Worm (Caenorhabditis elegans) whole organism, L4 larva: ENCODE data around the gene fmo-3.

Experiments
- F26F4.8 ChIP-seq: fragments of 200-800 bp; sonication (Bioruptor generic); conservative IDR thresholded peaks from 2 replicates; pipeline ENCODE4 v1.3.6; 2022; ENCODE audit warnings: missing genetic modification characterization, missing compliant biosample characterization
- F49E8.2 ChIP-seq: sonication (generic microtip); optimal IDR thresholded peaks from 2 replicates; lab custom pipeline; 2016; ENCODE audit warnings: missing compliant biosample characterization, mild to moderate bottlenecking, missing genetic modification characterization, borderline replicate concordance
- T20F7.1 ChIP-seq: fragments of 200-800 bp; sonication (Bioruptor generic); optimal IDR thresholded peaks from 2 replicates; lab custom pipeline; 2018; ENCODE audit warnings: mild to moderate bottlenecking, missing genetic modification characterization, missing compliant biosample characterization
- Y75B8A.6 ChIP-seq: fragments of 200-800 bp; sonication (Bioruptor generic); IDR thresholded peaks from 2 replicates; pipeline ENCODE4 v1.3.6; 2022; ENCODE audit warnings: missing genetic modification reagents, missing genetic modification characterization, missing compliant biosample characterization
- aha-1 ChIP-seq: fragments of 150-350 bp; peaks from one replicate; lab custom pipeline; 2014; ENCODE audit warnings: missing biosample characterization, missing genetic modification characterization
- attf-4 ChIP-seq: sonication (generic microtip); optimal IDR thresholded peaks from 3 replicates; lab custom pipeline; 2017; ENCODE audit warnings: missing biosample characterization, missing genetic modification characterization
- ceh-32 ChIP-seq: sonication (generic microtip); optimal IDR thresholded peaks from 2 replicates; lab custom pipeline; 2016; ENCODE audit warnings: mild to moderate bottlenecking, missing genetic modification characterization, missing compliant biosample characterization; ENCODE audit not compliant: poor library complexity
- ceh-82 ChIP-seq: sonication (generic microtip); optimal IDR thresholded peaks from 2 replicates; lab custom pipeline; 2017; ENCODE audit warnings: missing biosample characterization, missing genetic modification characterization
- ctbp-1 ChIP-seq: fragments of 200-800 bp; sonication (Bioruptor generic); IDR thresholded peaks from 2 replicates; pipeline ENCODE4 v1.3.6; 2022; ENCODE audit warnings: missing genetic modification reagents, missing genetic modification characterization, missing compliant biosample characterization
- daf-12 ChIP-seq: fragments of 150-350 bp; optimal IDR thresholded peaks from 2 replicates; lab custom pipeline; 2014; ENCODE audit warnings: missing biosample characterization, missing genetic modification reagents, missing genetic modification characterization
- daf-16 ChIP-seq, 3 experiments: sonication (generic microtip); optimal IDR thresholded peaks; 2 replicates each; lab custom pipeline; 2016 to 2017; ENCODE audit warnings: missing genetic modification characterization in 3 of 3, missing genetic modification reagents in 3 of 3, mild to moderate bottlenecking in 2 of 3, missing compliant biosample characterization in 2 of 3, missing biosample characterization in 1 of 3, moderate library complexity in 1 of 3
- daf-19 ChIP-seq: fragments of 200-800 bp; sonication (Bioruptor generic); conservative IDR thresholded peaks from 2 replicates; pipeline ENCODE4 v1.3.6; 2022; ENCODE audit warnings: missing genetic modification characterization, missing compliant biosample characterization
- dmd-8 ChIP-seq: fragments of 200-800 bp; sonication (Bioruptor generic); IDR thresholded peaks from 2 replicates; pipeline ENCODE4 v1.3.6; 2022; ENCODE audit warnings: missing genetic modification characterization, missing compliant biosample characterization
- dpl-1 ChIP-seq: fragments of 150-350 bp; optimal IDR thresholded peaks from 2 replicates; lab custom pipeline; 2014; ENCODE audit warnings: missing biosample characterization, missing genetic modification reagents, missing genetic modification characterization
- duxl-1 ChIP-seq: sonication (generic microtip); optimal IDR thresholded peaks from 2 replicates; lab custom pipeline; 2016; ENCODE audit warnings: mild to moderate bottlenecking, missing genetic modification characterization, moderate library complexity, missing compliant biosample characterization; ENCODE audit not compliant: poor library complexity
- egl-27 ChIP-seq: sonication (generic microtip); optimal IDR thresholded peaks from 3 replicates; lab custom pipeline; 2017; ENCODE audit warnings: missing biosample characterization, missing genetic modification reagents, missing genetic modification characterization
- egl-43 ChIP-seq: fragments of 200-800 bp; sonication (Bioruptor generic); IDR thresholded peaks from 2 replicates; pipeline ENCODE4 v1.3.6; 2022; ENCODE audit warnings: missing genetic modification reagents, missing genetic modification characterization, missing compliant biosample characterization
- fkh-10 ChIP-seq: fragments of 150-350 bp; optimal IDR thresholded peaks from 2 replicates; lab custom pipeline; 2014; ENCODE audit warnings: missing biosample characterization, missing genetic modification reagents, missing genetic modification characterization
- hmg-1.1 ChIP-seq: fragments of 200-800 bp; sonication (Bioruptor generic); IDR thresholded peaks from 2 replicates; pipeline ENCODE4 v1.3.6; 2022; ENCODE audit warnings: missing genetic modification reagents, missing genetic modification characterization, missing compliant biosample characterization
- jun-1 ChIP-seq: fragments of 150-350 bp; optimal IDR thresholded peaks from 2 replicates; lab custom pipeline; 2014; ENCODE audit warnings: missing biosample characterization, missing genetic modification reagents, missing genetic modification characterization
- lim-7 ChIP-seq: fragments of 200-800 bp; sonication (Bioruptor generic); IDR thresholded peaks from 2 replicates; pipeline ENCODE4 v1.3.6; 2022; ENCODE audit warnings: missing genetic modification characterization, missing compliant biosample characterization
- lin-38 ChIP-seq: fragments of 200-800 bp; sonication (Bioruptor generic); IDR thresholded peaks from 2 replicates; pipeline ENCODE4 v1.3.6; 2022; ENCODE audit warnings: missing genetic modification reagents, missing genetic modification characterization, missing compliant biosample characterization
- lin-39 ChIP-seq: fragments of 150-350 bp; optimal IDR thresholded peaks from 2 replicates; lab custom pipeline; 2014; ENCODE audit warnings: missing biosample characterization, missing genetic modification reagents, missing genetic modification characterization
- lir-3 ChIP-seq: sonication (generic microtip); optimal IDR thresholded peaks from 2 replicates; lab custom pipeline; 2016; ENCODE audit warnings: mild to moderate bottlenecking, missing genetic modification characterization, missing compliant biosample characterization
- lsy-2 ChIP-seq, 2 experiments: fragments of 150-350 bp in 1 of 2; sonication (generic microtip) in 1 of 2; optimal IDR thresholded peaks; 2 replicates each; lab custom pipeline; 2014 to 2017; ENCODE audit warnings: missing biosample characterization in 2 of 2, missing genetic modification characterization in 2 of 2
- madf-9 ChIP-seq: fragments of 200-800 bp; sonication (Bioruptor generic); conservative IDR thresholded peaks from 2 replicates; pipeline ENCODE4 v1.3.6; 2022; ENCODE audit warnings: missing genetic modification reagents, missing genetic modification characterization, missing compliant biosample characterization
- nhr-11 ChIP-seq: fragments of 150-350 bp; optimal IDR thresholded peaks from 2 replicates; lab custom pipeline; 2014; ENCODE audit warnings: missing biosample characterization, missing genetic modification characterization
- nhr-111 ChIP-seq: fragments of 200-800 bp; sonication (Bioruptor generic); optimal IDR thresholded peaks from 2 replicates; lab custom pipeline; 2018; ENCODE audit warnings: mild to moderate bottlenecking, missing genetic modification characterization, missing compliant biosample characterization
- nhr-237 ChIP-seq: sonication (generic microtip); optimal IDR thresholded peaks from 2 replicates; lab custom pipeline; 2017; ENCODE audit warnings: missing biosample characterization, missing genetic modification characterization
- nhr-25 ChIP-seq: sonication (generic microtip); optimal IDR thresholded peaks from 2 replicates; lab custom pipeline; 2017; ENCODE audit warnings: missing genetic modification characterization, mild to moderate bottlenecking, missing compliant biosample characterization, antibody characterized with exemption, moderate library complexity, borderline replicate concordance; ENCODE audit not compliant: insufficient read depth
- nhr-41 ChIP-seq: fragments of 200-800 bp; sonication (Bioruptor generic); IDR thresholded peaks from 2 replicates; pipeline ENCODE4 v1.3.6; 2022; ENCODE audit warnings: missing genetic modification reagents, missing genetic modification characterization, missing compliant biosample characterization
- php-3 ChIP-seq: fragments of 200-800 bp; sonication (Bioruptor generic); IDR thresholded peaks from 2 replicates; pipeline ENCODE4 v1.3.6; 2022; ENCODE audit warnings: missing genetic modification reagents, missing genetic modification characterization, missing compliant biosample characterization
- rbr-2 ChIP-seq: sonication (generic microtip); optimal IDR thresholded peaks from 2 replicates; lab custom pipeline; 2016; ENCODE audit warnings: missing genotype, missing genetic modification characterization, missing compliant biosample characterization
- sdz-12 ChIP-seq: fragments of 200-800 bp; sonication (Bioruptor generic); optimal IDR thresholded peaks from 2 replicates; lab custom pipeline; 2018; ENCODE audit warnings: mild to moderate bottlenecking, missing genetic modification characterization, missing compliant biosample characterization
- set-16 ChIP-seq: fragments of 200-800 bp; sonication (Bioruptor generic); IDR thresholded peaks from 2 replicates; pipeline ENCODE4 v1.3.6; 2022; ENCODE audit warnings: missing genetic modification reagents, missing genetic modification characterization, missing compliant biosample characterization
- snpc-1.2 ChIP-seq: fragments of 200-800 bp; sonication (Bioruptor generic); IDR thresholded peaks from 2 replicates; pipeline ENCODE4 v1.3.6; 2022; ENCODE audit warnings: missing genetic modification reagents, missing genetic modification characterization, missing compliant biosample characterization
- tag-97 ChIP-seq: fragments of 200-800 bp; sonication (Bioruptor generic); IDR thresholded peaks from 2 replicates; pipeline ENCODE4 v1.3.6; 2022; ENCODE audit warnings: missing genetic modification characterization, missing compliant biosample characterization
- tra-1 ChIP-seq: fragments of 200-800 bp; sonication (Bioruptor generic); IDR thresholded peaks from 2 replicates; pipeline ENCODE4 v1.3.6; 2022; ENCODE audit warnings: missing genetic modification reagents, missing genetic modification characterization, missing compliant biosample characterization
- unc-130 ChIP-seq: sonication (generic microtip); optimal IDR thresholded peaks from 2 replicates; lab custom pipeline; 2016; ENCODE audit warnings: missing genetic modification reagents, missing genetic modification characterization, missing compliant biosample characterization
- unc-62 ChIP-seq, 3 experiments: fragments of 150-350 bp in 1 of 3; sonication (generic microtip); optimal IDR thresholded peaks in 2 of 3; peaks in 1 of 3; 1 replicate in 1 of 3; 2 replicates in 2 of 3; lab custom pipeline; 2014 to 2017; ENCODE audit warnings: missing biosample characterization in 3 of 3, missing genetic modification characterization in 3 of 3, missing genetic modification reagents in 3 of 3, missing genotype in 1 of 3
- vab-7 ChIP-seq: fragments of 200-800 bp; sonication (Bioruptor generic); IDR thresholded peaks from 2 replicates; pipeline ENCODE4 v1.3.6; 2022; ENCODE audit warnings: missing genetic modification reagents, missing genetic modification characterization, missing compliant biosample characterization
- zfp-3 ChIP-seq: fragments of 200-800 bp; sonication (Bioruptor generic); conservative IDR thresholded peaks from 2 replicates; pipeline ENCODE4 v1.3.6; 2022; ENCODE audit warnings: missing genetic modification reagents, missing genetic modification characterization, missing compliant biosample characterization
- zip-11 ChIP-seq: fragments of 200-800 bp; sonication (Bioruptor generic); IDR thresholded peaks from 2 replicates; pipeline ENCODE4 v1.3.6; 2022; ENCODE audit warnings: missing genetic modification characterization, missing compliant biosample characterization
- zip-2 ChIP-seq: fragments of 150-350 bp; optimal IDR thresholded peaks from 2 replicates; lab custom pipeline; 2014; ENCODE audit warnings: missing biosample characterization, missing genetic modification characterization

Gene fmo-3

ce11 chrIII:10703833-10704232, 9.4 kb downstream of the fmo-3 start:
- no peak for TF ChIP-seq F26F4.8
- TF ChIP-seq zip-11 (GFP tag; lab: Robert Waterston, UW) = no peak
- TF ChIP-seq lin-39 (tag; lab: Kevin White, UChicago) = no peak
- TF ChIP-seq nhr-237 (tag; lab: Kevin White, UChicago) = no peak
- peak; percentile 88 for TF ChIP-seq aha-1 (tag; lab: Kevin White, UChicago)
- TF ChIP-seq, all 104 proteins: peak for 1

DNA sequence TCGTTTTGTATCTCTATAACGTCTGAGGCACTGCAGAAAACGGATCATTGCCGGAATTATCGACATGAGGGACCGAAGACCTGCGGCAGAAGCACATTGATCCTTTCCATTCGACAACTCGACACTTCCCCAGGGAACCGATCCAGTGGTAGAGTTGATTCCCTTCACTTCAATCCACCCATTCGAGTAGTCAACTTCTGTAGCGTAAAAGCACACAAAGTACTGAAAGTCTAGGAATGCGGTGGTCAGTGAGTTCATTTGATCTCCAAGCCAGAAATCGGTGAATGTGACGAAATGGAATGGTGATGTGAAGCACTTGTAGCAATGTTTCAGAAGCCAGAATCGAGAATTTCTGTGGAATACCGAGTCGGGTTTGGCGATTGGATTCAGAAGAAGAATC, 10.0 kb downstream of the fmo-3 start:
- TF ChIP-seq hmg-1.1 (GFP tag; lab: Robert Waterston, UW) (no peak), unc-62 (GFP tag; optimal IDR thresholded peaks at IDR 0.05 in 1 of 2; lab: Kevin White, UChicago) (peak in 1 of 2 experiments; percentile 95), unc-62 (tag; optimal IDR thresholded peaks at IDR 0.05; lab: Kevin White, UChicago) (no peak)
- TF ChIP-seq, all 104 proteins: peak for 1

DNA sequence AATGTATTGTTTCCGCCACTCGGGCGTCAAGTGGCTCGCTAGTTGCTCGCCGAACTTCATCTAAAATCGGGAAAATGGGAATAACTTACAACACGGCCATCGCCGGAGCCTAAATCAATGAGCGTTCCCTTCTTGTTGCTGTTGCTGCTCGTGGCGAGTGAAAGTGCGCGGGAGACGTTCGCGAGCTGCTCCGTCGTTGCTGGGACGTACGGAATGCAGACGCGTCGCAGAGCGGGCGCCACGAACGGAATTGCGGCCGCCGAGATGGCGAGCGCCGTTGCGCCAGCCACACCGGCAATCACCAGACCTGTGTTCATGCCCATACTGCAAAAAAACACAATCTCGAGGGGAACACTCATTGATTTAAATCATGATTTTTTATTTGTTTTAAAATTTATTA, 12.0 kb downstream of the fmo-3 start:
- no peak for TF ChIP-seq ceh-32 (tag; lab: Kevin White, UChicago)
- peak; percentile 24; the same call in 1 of the 2 replicates for TF ChIP-seq lim-7
- peak; percentile 92 for TF ChIP-seq set-16
- TF ChIP-seq egl-43 (GFP tag; lab: Robert Waterston, UW) = 0 out of 2 replicates have a peak, but pooled peaks have one; percentile 52
- peak; percentile 26; the same call in 1 of the 2 replicates for TF ChIP-seq snpc-1.2 (GFP tag; lab: Robert Waterston, UW)
- no peak for TF ChIP-seq zip-2 (tag; lab: Kevin White, UChicago)
- no peak for TF ChIP-seq rbr-2 (tag; lab: Kevin White, UChicago)
- 0 out of 2 replicates have a peak, but pooled peaks have one; percentile 14 for TF ChIP-seq php-3 (GFP tag; lab: Robert Waterston, UW)
- no peak for TF ChIP-seq jun-1 (tag; lab: Kevin White, UChicago)
- TF ChIP-seq duxl-1 = no peak
- no peak for TF ChIP-seq daf-16 (GFP tag; optimal IDR thresholded peaks at IDR 0.05; lab: Kevin White, UChicago)
- TF ChIP-seq daf-16 (tag; optimal IDR thresholded peaks at IDR 0.05; lab: Kevin White, UChicago) = no peak
- no peak for TF ChIP-seq dpl-1 (GFP tag; lab: Kevin White, UChicago)
- no peak for TF ChIP-seq lin-38 (GFP tag; lab: Robert Waterston, UW)
- TF ChIP-seq tag-97 (GFP tag; lab: Robert Waterston, UW) = no peak
- TF ChIP-seq zip-11 (GFP tag; lab: Robert Waterston, UW) = no peak
- no peak for TF ChIP-seq nhr-11
- no peak for TF ChIP-seq F26F4.8
- no peak for TF ChIP-seq F49E8.2
- 0 out of 2 replicates have a peak, but pooled peaks have one; percentile 38 for TF ChIP-seq tra-1 (GFP tag; lab: Robert Waterston, UW)
- TF ChIP-seq lsy-2 (tag; optimal IDR thresholded peaks at IDR 0.05; lab: Kevin White, UChicago) = no peak

- TF ChIP-seq vab-7 (GFP tag; lab: Robert Waterston, UW) = no peak
- peak; percentile 70 for TF ChIP-seq nhr-11
- TF ChIP-seq ceh-82 = no peak
- no peak for TF ChIP-seq sdz-12 (GFP tag; lab: Kevin White, UChicago)
- TF ChIP-seq nhr-41 (GFP tag; lab: Robert Waterston, UW) = no peak
- TF ChIP-seq unc-130 (GFP tag; lab: Kevin White, UChicago) = peak; percentile 8
- TF ChIP-seq lin-39 (tag; lab: Kevin White, UChicago) = no peak
- TF ChIP-seq duxl-1 = peak; percentile 44
- no peak for TF ChIP-seq dmd-8 (GFP tag; lab: Robert Waterston, UW)
- no peak for TF ChIP-seq lir-3
- TF ChIP-seq nhr-111 (GFP tag; lab: Kevin White, UChicago) = no peak
- TF ChIP-seq fkh-10 = peak; percentile 33
- TF ChIP-seq daf-12 (tag; lab: Kevin White, UChicago) = no peak
- TF ChIP-seq nhr-25 = no peak
- TF ChIP-seq Y75B8A.6 (GFP tag; lab: Robert Waterston, UW) = no peak
- TF ChIP-seq daf-19 (GFP tag; lab: Robert Waterston, UW) = 0 out of 2 replicates have a peak, but pooled peaks have one; percentile 28
- no peak for TF ChIP-seq attf-4 (tag; lab: Kevin White, UChicago)
- TF ChIP-seq lin-38 (GFP tag; lab: Robert Waterston, UW) = peak; percentile 87
- no peak for TF ChIP-seq zfp-3 (GFP tag; lab: Robert Waterston, UW)
- TF ChIP-seq T20F7.1 (GFP tag; lab: Kevin White, UChicago) = no peak
- TF ChIP-seq jun-1 (tag; lab: Kevin White, UChicago) = peak; percentile 38
- TF ChIP-seq ctbp-1 (GFP tag; lab: Robert Waterston, UW) = 0 out of 2 replicates have a peak, but pooled peaks have one; percentile 30
- TF ChIP-seq egl-27 = no peak
- peak; percentile 27 for TF ChIP-seq F49E8.2
- peak; percentile 51 for TF ChIP-seq madf-9 (GFP tag; lab: Robert Waterston, UW)
Observed at ce11 chrIII:10706972-10707438, 12.5 kb downstream of the fmo-3 start, which contains the start of the genes Y39A1A.21 and Y39A1A.22. Gene Y39A1A.21, minus strand, starts transcription at chrIII:10707022. Gene Y39A1A.22, minus strand, starts transcription at chrIII:10707028.
